Fruit fly (Drosophila melanogaster) whole organism, wandering third instar larva: ENCODE measurements around the gene CG8668.

ENCODE experiments used
- Abd-B ChIP-seq: fragments of >200 bp; optimal IDR thresholded peaks from 2 replicates; lab custom pipeline; 2017; ENCODE audit warnings: missing biosample characterization, missing genetic modification characterization
- CG32264 ChIP-seq: fragments of 200-800 bp; sonication (Bioruptor generic); optimal IDR thresholded peaks from 2 replicates; lab custom pipeline; 2016; ENCODE audit warnings: missing biosample characterization, missing genetic modification characterization
- CG9705 ChIP-seq: fragments of 200-800 bp; sonication (Bioruptor generic); optimal IDR thresholded peaks from 2 replicates; lab custom pipeline; 2018; ENCODE audit warnings: missing biosample characterization, mild to moderate bottlenecking, missing genetic modification characterization
- CrebA ChIP-seq: fragments of 200-800 bp; sonication (Bioruptor generic); optimal IDR thresholded peaks from 2 replicates; lab custom pipeline; 2016; ENCODE audit warnings: missing biosample characterization, mild to moderate bottlenecking, missing genetic modification characterization, borderline replicate concordance
- Dfd ChIP-seq: fragments of >200 bp; optimal IDR thresholded peaks from 2 replicates; lab custom pipeline; 2017; ENCODE audit warnings: missing biosample characterization, missing genetic modification characterization
- Dif ChIP-seq: fragments of 200-275, 200-300 bp; sonication (Bioruptor generic); optimal IDR thresholded peaks from 2 replicates; lab custom pipeline; 2018; ENCODE audit warnings: missing biosample characterization, missing genetic modification characterization; ENCODE audit not compliant: partially characterized antibody
- GATAd ChIP-seq: sonication (Bioruptor generic); optimal IDR thresholded peaks from 2 replicates; lab custom pipeline; 2016; ENCODE audit warnings: missing biosample characterization, missing genetic modification characterization
- HLH106 ChIP-seq: fragments of 200-800 bp; optimal IDR thresholded peaks from 3 replicates; lab custom pipeline; 2019; ENCODE audit warnings: missing biosample characterization, mild to moderate bottlenecking, missing genetic modification characterization, moderate library complexity
- Hnf4 ChIP-seq: fragments of 200-800 bp; sonication (Bioruptor generic); optimal IDR thresholded peaks from 2 replicates; lab custom pipeline; 2016; ENCODE audit warnings: missing biosample characterization, mild to moderate bottlenecking, missing genetic modification characterization
- Hr83 ChIP-seq: fragments of 200-300 bp; sonication (Bioruptor generic); optimal IDR thresholded peaks from 2 replicates; lab custom pipeline; 2016; ENCODE audit warnings: missing biosample characterization, mild to moderate bottlenecking, missing genetic modification characterization, moderate library complexity; ENCODE audit not compliant: poor library complexity, severe bottlenecking
- Jra ChIP-seq: sonication (Bioruptor generic); optimal IDR thresholded peaks from 2 replicates; lab custom pipeline; 2016; ENCODE audit warnings: missing biosample characterization, missing genetic modification characterization
- Mio ChIP-seq: sonication (Bioruptor generic); optimal IDR thresholded peaks from 2 replicates; lab custom pipeline; 2016; ENCODE audit warnings: missing biosample characterization, missing genetic modification characterization
- Myc ChIP-seq: fragments of >200 bp; optimal IDR thresholded peaks from 2 replicates; lab custom pipeline; 2017
- N ChIP-seq: fragments of >200 bp; optimal IDR thresholded peaks from 2 replicates; lab custom pipeline; 2018; ENCODE audit warnings: missing biosample characterization, missing external identifiers, missing genetic modification characterization
- OdsH ChIP-seq: fragments of 200-800 bp; sonication (Bioruptor generic); optimal IDR thresholded peaks from 2 replicates; lab custom pipeline; 2016; ENCODE audit warnings: missing biosample characterization, mild to moderate bottlenecking, missing genetic modification characterization
- Rel ChIP-seq, 2 experiments: fragments of 200-800 bp; sonication (Bioruptor generic) in 1 of 2; optimal IDR thresholded peaks; 2 replicates in 1 of 2; 3 replicates in 1 of 2; lab custom pipeline; 2016 to 2019; ENCODE audit warnings: mild to moderate bottlenecking in 2 of 2, missing biosample characterization in 2 of 2, missing genetic modification characterization in 2 of 2, moderate library complexity in 1 of 2
- Sp1 ChIP-seq: fragments of 200-800 bp; sonication (Bioruptor generic); optimal IDR thresholded peaks from 3 replicates; lab custom pipeline; 2019; ENCODE audit warnings: missing biosample characterization, mild to moderate bottlenecking, missing genetic modification characterization, moderate library complexity
- Vsx2 ChIP-seq: fragments of 200-300, 225-300 bp; sonication (Bioruptor generic); optimal IDR thresholded peaks from 2 replicates; lab custom pipeline; 2018; ENCODE audit warnings: missing biosample characterization, missing genetic modification characterization; ENCODE audit not compliant: partially characterized antibody
- br ChIP-seq: fragments of 200-800 bp; sonication (Bioruptor generic); optimal IDR thresholded peaks from 2 replicates; lab custom pipeline; 2016; ENCODE audit warnings: missing biosample characterization, missing genetic modification characterization
- brk ChIP-seq: fragments of 200-800 bp; sonication (Bioruptor generic); optimal IDR thresholded peaks from 2 replicates; lab custom pipeline; 2016; ENCODE audit warnings: missing biosample characterization, mild to moderate bottlenecking, missing genetic modification characterization
- dl ChIP-seq, 2 experiments: fragments of 175-275, 200-275 bp in 1 of 2; fragments of 200-275 bp in 1 of 2; sonication (Bioruptor generic); optimal IDR thresholded peaks; lab custom pipeline; 2018; ENCODE audit warnings: mild to moderate bottlenecking in 2 of 2, missing biosample characterization in 2 of 2, missing genetic modification characterization in 2 of 2, moderate library complexity in 2 of 2; ENCODE audit not compliant: partially characterized antibody in 2 of 2, insufficient read depth in 1 of 2
- dsf ChIP-seq: sonication (Bioruptor generic); optimal IDR thresholded peaks from 2 replicates; lab custom pipeline; 2016; ENCODE audit warnings: missing biosample characterization, missing genetic modification characterization, borderline replicate concordance
- ey ChIP-seq: fragments of 200-800 bp; sonication (Bioruptor generic); optimal IDR thresholded peaks from 2 replicates; lab custom pipeline; 2016; ENCODE audit warnings: missing biosample characterization, missing genetic modification characterization
- foxo ChIP-seq, 2 experiments: fragments of 200-800 bp; sonication (Bioruptor generic); optimal IDR thresholded peaks; 2 replicates in 1 of 2; 3 replicates in 1 of 2; lab custom pipeline; 2016 to 2017; ENCODE audit warnings: missing biosample characterization in 2 of 2, missing genetic modification characterization in 2 of 2
- fru ChIP-seq: fragments of 200-800 bp; sonication (Bioruptor generic); optimal IDR thresholded peaks from 3 replicates; lab custom pipeline; 2016; ENCODE audit warnings: missing biosample characterization, mild to moderate bottlenecking, missing genetic modification characterization
- h ChIP-seq: fragments of 200-800 bp; sonication (Bioruptor generic); optimal IDR thresholded peaks from 3 replicates; lab custom pipeline; 2016; ENCODE audit warnings: missing biosample characterization, mild to moderate bottlenecking, missing genetic modification characterization
- jim ChIP-seq: fragments of 175-275, 200-325 bp; sonication (Bioruptor generic); optimal IDR thresholded peaks from 2 replicates; lab custom pipeline; 2016; ENCODE audit warnings: missing biosample characterization, mild to moderate bottlenecking, missing genetic modification characterization
- lola ChIP-seq: fragments of >200 bp; optimal IDR thresholded peaks from 2 replicates; lab custom pipeline; 2017; ENCODE audit warnings: missing biosample characterization, missing genetic modification characterization
- pan ChIP-seq: fragments of >200 bp; optimal IDR thresholded peaks from 2 replicates; lab custom pipeline; 2017
- psq ChIP-seq: fragments of 200-800 bp; sonication (Bioruptor generic); optimal IDR thresholded peaks from 3 replicates; lab custom pipeline; 2017; ENCODE audit warnings: missing biosample characterization, mild to moderate bottlenecking, missing genetic modification characterization, moderate library complexity
- rgr ChIP-seq: fragments of 200-800 bp; sonication (Bioruptor generic); optimal IDR thresholded peaks from 3 replicates; lab custom pipeline; 2016; ENCODE audit warnings: missing biosample characterization, mild to moderate bottlenecking, missing genetic modification characterization
- sage ChIP-seq: fragments of 200-800 bp; sonication (Bioruptor generic); optimal IDR thresholded peaks from 2 replicates; lab custom pipeline; 2016; ENCODE audit warnings: missing biosample characterization, mild to moderate bottlenecking, missing genetic modification characterization
- sv ChIP-seq: fragments of 200-800 bp; sonication (Bioruptor generic); optimal IDR thresholded peaks from 3 replicates; lab custom pipeline; 2016; ENCODE audit warnings: missing biosample characterization, missing genetic modification characterization
- tai ChIP-seq: sonication (Bioruptor generic); optimal IDR thresholded peaks from 2 replicates; lab custom pipeline; 2016; ENCODE audit warnings: missing biosample characterization, missing genetic modification characterization
- woc ChIP-seq: sonication (Bioruptor generic); optimal IDR thresholded peaks from 2 replicates; lab custom pipeline; 2016; ENCODE audit warnings: missing biosample characterization, mild to moderate bottlenecking, missing genetic modification characterization

Gene CG8668

DNA sequence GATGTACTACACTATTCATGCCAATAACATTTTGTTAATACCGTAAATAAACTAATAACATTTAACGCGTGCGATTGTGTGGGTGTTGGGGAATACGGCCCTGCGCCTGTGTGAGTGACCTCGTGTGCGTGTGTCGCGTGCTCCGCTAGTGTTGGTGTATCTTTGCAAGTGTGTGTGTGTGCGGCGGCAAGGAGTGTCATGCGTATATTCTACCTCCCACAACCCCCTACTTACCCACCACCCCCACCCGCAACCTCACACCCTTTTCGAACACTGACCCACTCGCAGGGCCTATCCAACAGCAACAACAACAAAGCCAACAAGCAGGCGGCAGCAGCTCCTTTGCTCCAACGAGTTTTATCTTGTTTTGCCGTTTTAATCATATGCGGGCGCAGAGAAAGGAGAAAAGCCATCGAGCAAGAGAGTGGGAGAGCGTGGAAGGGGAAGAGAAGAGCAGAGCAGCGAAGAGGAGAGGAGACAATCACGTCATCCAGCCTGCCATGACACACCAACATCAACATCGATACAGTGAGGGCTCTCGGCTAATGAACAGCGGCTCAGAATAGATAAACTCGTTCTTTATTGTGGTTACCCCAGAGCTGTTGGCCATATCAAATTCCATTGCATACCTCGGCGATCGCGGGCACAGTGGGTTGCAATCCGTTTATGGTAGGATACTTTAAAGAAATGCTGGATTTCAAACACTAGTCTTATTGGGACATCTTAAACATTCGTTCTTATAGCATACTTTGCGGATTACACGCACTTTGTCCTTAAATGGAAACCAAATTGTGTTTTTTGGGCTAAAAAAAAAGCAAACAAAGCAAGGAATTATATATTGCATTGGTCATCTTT lies 42.2 kb upstream of the CG8668 start:
- TF ChIP-seq woc (GFP tag; lab: Kevin White, UChicago) (peak; percentile 14), Sp1 (GFP tag; lab: Kevin White, UChicago) (no peak), ey (GFP tag; lab: Kevin White, UChicago) (peak; percentile 12), CG9705 (GFP tag; lab: Kevin White, UChicago) (no peak), Vsx2 (GFP tag; lab: Kevin White, UChicago) (no peak), fru (GFP tag; lab: Kevin White, UChicago) (peak; percentile 8), Dif (GFP tag; lab: Kevin White, UChicago) (peak; percentile 29), tai (GFP tag; lab: Kevin White, UChicago) (no peak), h (GFP tag; lab: Kevin White, UChicago) (peak; percentile 13), N (GFP tag; lab: Kevin White, UChicago) (peak; percentile 59), Hr83 (GFP tag; lab: Kevin White, UChicago) (no peak), foxo (GFP tag; optimal IDR thresholded peaks at IDR 0.05; lab: Kevin White, UChicago) (peak in 1 of 2 experiments; percentile 16), dl (GFP tag; optimal IDR thresholded peaks at IDR 0.05; lab: Kevin White, UChicago; ENCODE audit: insufficient read depth in 1 of 2, partially characterized antibody in 2 of 2) (peak in 1 of 2 experiments; percentile 39), CrebA (GFP tag; lab: Kevin White, UChicago) (no peak), Hnf4 (GFP tag; lab: Kevin White, UChicago) (no peak), br (peak; percentile 6), dsf (GFP tag; lab: Kevin White, UChicago) (no peak), pan (lab: Kevin White, UChicago) (no peak)

- TF ChIP-seq lola = no peak
- TF ChIP-seq h (GFP tag; lab: Kevin White, UChicago) = no peak
- no peak for TF ChIP-seq CG9705 (GFP tag; lab: Kevin White, UChicago)
- TF ChIP-seq Myc = no peak
- no peak for TF ChIP-seq Rel (GFP tag; optimal IDR thresholded peaks at IDR 0.05; lab: Kevin White, UChicago)
- no peak for TF ChIP-seq Rel (tag; optimal IDR thresholded peaks at IDR 0.05; lab: Kevin White, UChicago)
- no peak for TF ChIP-seq Mio (GFP tag; lab: Kevin White, UChicago)
- TF ChIP-seq sage = no peak
- no peak for TF ChIP-seq GATAd
- no peak for TF ChIP-seq dsf (GFP tag; lab: Kevin White, UChicago)
- TF ChIP-seq Abd-B (GFP tag; lab: Kevin White, UChicago) = no peak
- no peak for TF ChIP-seq Dfd (GFP tag; lab: Kevin White, UChicago)
- no peak for TF ChIP-seq woc (GFP tag; lab: Kevin White, UChicago)
- TF ChIP-seq psq (GFP tag; lab: Kevin White, UChicago) = no peak
- no peak for TF ChIP-seq Hnf4 (GFP tag; lab: Kevin White, UChicago)
- TF ChIP-seq foxo (GFP tag; optimal IDR thresholded peaks at IDR 0.05; lab: Kevin White, UChicago) = no peak
- no peak for TF ChIP-seq tai (GFP tag; lab: Kevin White, UChicago)
- no peak for TF ChIP-seq N (GFP tag; lab: Kevin White, UChicago)
- TF ChIP-seq, all 38 proteins: peak for 0
Observed at dm6 chr2L:8085466-8086164, 41.2 kb upstream of the CG8668 start.

- no peak for TF ChIP-seq ey (GFP tag; lab: Kevin White, UChicago)
- no peak for TF ChIP-seq Hr83 (GFP tag; lab: Kevin White, UChicago)
- no peak for TF ChIP-seq pan (lab: Kevin White, UChicago)
- TF ChIP-seq psq (GFP tag; lab: Kevin White, UChicago) = no peak
- TF ChIP-seq brk (GFP tag; lab: Kevin White, UChicago) = no peak
- no peak for TF ChIP-seq sage
- TF ChIP-seq Abd-B (GFP tag; lab: Kevin White, UChicago) = no peak
- TF ChIP-seq rgr (GFP tag; lab: Kevin White, UChicago) = peak; percentile 11
- TF ChIP-seq lola = no peak
- TF ChIP-seq dsf (GFP tag; lab: Kevin White, UChicago) = no peak
- TF ChIP-seq foxo (GFP tag; optimal IDR thresholded peaks at IDR 0.05; lab: Kevin White, UChicago) = no peak
- no peak for TF ChIP-seq Vsx2 (GFP tag; lab: Kevin White, UChicago)
- TF ChIP-seq fru (GFP tag; lab: Kevin White, UChicago) = no peak
- no peak for TF ChIP-seq Dfd (GFP tag; lab: Kevin White, UChicago)
- TF ChIP-seq Sp1 (GFP tag; lab: Kevin White, UChicago) = no peak
- no peak for TF ChIP-seq Jra (GFP tag; lab: Kevin White, UChicago)
- TF ChIP-seq Hnf4 (GFP tag; lab: Kevin White, UChicago) = no peak
- no peak for TF ChIP-seq CrebA (GFP tag; lab: Kevin White, UChicago)
- peak; percentile 19 for TF ChIP-seq br
- no peak for TF ChIP-seq tai (GFP tag; lab: Kevin White, UChicago)
- TF ChIP-seq CG9705 (GFP tag; lab: Kevin White, UChicago) = no peak
- no peak for TF ChIP-seq sv
- no peak for TF ChIP-seq CG32264 (GFP tag; lab: Kevin White, UChicago)
- no peak for TF ChIP-seq jim
- TF ChIP-seq Rel (GFP tag; optimal IDR thresholded peaks at IDR 0.05; lab: Kevin White, UChicago) = no peak
- TF ChIP-seq Rel (tag; optimal IDR thresholded peaks at IDR 0.05; lab: Kevin White, UChicago) = peak; percentile 3
- no peak for TF ChIP-seq N (GFP tag; lab: Kevin White, UChicago)
- peak; percentile 15 for TF ChIP-seq HLH106 (tag; lab: Kevin White, UChicago)
- no peak for TF ChIP-seq OdsH (GFP tag; lab: Kevin White, UChicago)
- no peak for TF ChIP-seq Mio (GFP tag; lab: Kevin White, UChicago)
- TF ChIP-seq Dif (GFP tag; lab: Kevin White, UChicago) = no peak
Observed at dm6 chr2L:8086736-8087467, 39.9 kb upstream of the CG8668 start.
